Fruit fly (Drosophila melanogaster) whole organism, embryonic: ENCODE measurements around the gene Pex3.

Experiments
- Adf1 ChIP-seq: fragments of 200-800 bp; sonication (Bioruptor generic); IDR thresholded peaks from 2 replicates; pipeline ENCODE4 v1.3.6; 2022; ENCODE audit warnings: missing biosample characterization, missing genetic modification characterization
- BEAF-32 ChIP-seq: fragments of 200-800 bp; sonication (Bioruptor generic); optimal IDR thresholded peaks from 3 replicates; lab custom pipeline; 2017; ENCODE audit warnings: missing biosample characterization, missing genetic modification characterization, mild to moderate bottlenecking, moderate library complexity, missing genetic modification reagents
- CG10959 ChIP-seq: fragments of 200-800 bp; sonication (Bioruptor generic); IDR thresholded peaks from 2 replicates; pipeline ENCODE4 v1.3.6; 2022; ENCODE audit warnings: missing biosample characterization, missing genetic modification characterization
- CG10979 ChIP-seq: fragments of 200-800 bp; sonication (Bioruptor generic); optimal IDR thresholded peaks from 2 replicates; lab custom pipeline; 2018; ENCODE audit warnings: missing biosample characterization, mild to moderate bottlenecking, missing genetic modification characterization, moderate library complexity
- CG11504 ChIP-seq: fragments of 200-800 bp; sonication (Bioruptor generic); optimal IDR thresholded peaks from 3 replicates; lab custom pipeline; 2019; ENCODE audit warnings: missing biosample characterization, mild to moderate bottlenecking, missing genetic modification characterization, moderate library complexity
- CG15073 ChIP-seq: fragments of 200-800 bp; sonication (Bioruptor generic); optimal IDR thresholded peaks from 2 replicates; lab custom pipeline; 2016; ENCODE audit warnings: missing biosample characterization, missing genetic modification characterization
- CG1603 ChIP-seq: fragments of 200-800 bp; sonication (Bioruptor generic); optimal IDR thresholded peaks from 2 replicates; lab custom pipeline; 2019; ENCODE audit warnings: missing biosample characterization, mild to moderate bottlenecking, missing genetic modification characterization, moderate library complexity
- CG1647 ChIP-seq: fragments of 200-800 bp; sonication (Bioruptor generic); optimal IDR thresholded peaks from 3 replicates; lab custom pipeline; 2016; ENCODE audit warnings: missing biosample characterization, missing genetic modification characterization
- CG2875 ChIP-seq: fragments of 200-800 bp; sonication (Bioruptor generic); optimal IDR thresholded peaks from 2 replicates; lab custom pipeline; 2017; ENCODE audit warnings: missing biosample characterization, mild to moderate bottlenecking, missing genetic modification characterization, missing genetic modification reagents
- CG30403 ChIP-seq: fragments of 200-800 bp; sonication (Bioruptor generic); optimal IDR thresholded peaks from 3 replicates; lab custom pipeline; 2016; ENCODE audit warnings: missing biosample characterization, missing genetic modification characterization
- CG3163 ChIP-seq: fragments of 200-800 bp; sonication (Bioruptor generic); optimal IDR thresholded peaks from 3 replicates; lab custom pipeline; 2016; ENCODE audit warnings: missing biosample characterization, missing genetic modification characterization
- CG32767 ChIP-seq: fragments of 200-800 bp; sonication (Bioruptor generic); IDR thresholded peaks from 2 replicates; pipeline ENCODE4 v1.3.6; 2022; ENCODE audit warnings: missing biosample characterization, missing genetic modification characterization
- CG33557 ChIP-seq: fragments of 200-800 bp; sonication (Bioruptor generic); optimal IDR thresholded peaks from 2 replicates; lab custom pipeline; 2019; ENCODE audit warnings: missing biosample characterization, mild to moderate bottlenecking, missing genetic modification characterization, moderate library complexity
- CG34422 ChIP-seq: fragments of 200-800 bp; sonication (Bioruptor generic); IDR thresholded peaks from 3 replicates; pipeline ENCODE4 v1.3.6; 2022; ENCODE audit warnings: missing biosample characterization, missing genetic modification characterization
- CG3838 ChIP-seq: fragments of 200-800 bp; sonication (Bioruptor generic); optimal IDR thresholded peaks from 3 replicates; lab custom pipeline; 2016; ENCODE audit warnings: missing biosample characterization, missing genetic modification characterization
- CG4617 ChIP-seq: fragments of 200-800 bp; sonication (Bioruptor generic); optimal IDR thresholded peaks from 3 replicates; lab custom pipeline; 2016; ENCODE audit warnings: missing biosample characterization, missing genetic modification characterization, borderline replicate concordance
- CG6813 ChIP-seq: fragments of 200-800 bp; sonication (Bioruptor generic); optimal IDR thresholded peaks from 2 replicates; lab custom pipeline; 2017; ENCODE audit warnings: missing biosample characterization, missing genetic modification characterization, mild to moderate bottlenecking, moderate library complexity, missing genetic modification reagents
- CG9437 ChIP-seq: fragments of 200-800 bp; sonication (Bioruptor generic); optimal IDR thresholded peaks from 2 replicates; lab custom pipeline; 2018; ENCODE audit warnings: missing biosample characterization, mild to moderate bottlenecking, missing genetic modification characterization
- CG9727 ChIP-seq: fragments of 200-800 bp; sonication (Bioruptor generic); optimal IDR thresholded peaks from 3 replicates; lab custom pipeline; 2017; ENCODE audit warnings: missing biosample characterization, mild to moderate bottlenecking, missing genetic modification characterization
- CoRest ChIP-seq: fragments of 200-800 bp; sonication (Bioruptor generic); optimal IDR thresholded peaks from 3 replicates; lab custom pipeline; 2018; ENCODE audit warnings: missing biosample characterization, mild to moderate bottlenecking, missing genetic modification characterization, moderate library complexity
- Dek ChIP-seq: fragments of 200-800 bp; sonication (Bioruptor generic); optimal IDR thresholded peaks from 3 replicates; lab custom pipeline; 2019; ENCODE audit warnings: missing biosample characterization, mild to moderate bottlenecking, missing genetic modification characterization, moderate library complexity
- E2f1 ChIP-seq: fragments of 200-800 bp; sonication (Bioruptor generic); IDR thresholded peaks from 2 replicates; pipeline ENCODE4 v1.3.6; 2022; ENCODE audit warnings: missing biosample characterization, missing genetic modification characterization
- Fer3 ChIP-seq: fragments of 200-800 bp; sonication (Bioruptor generic); optimal IDR thresholded peaks from 2 replicates; lab custom pipeline; 2018; ENCODE audit warnings: missing biosample characterization, mild to moderate bottlenecking, missing genetic modification characterization, moderate library complexity
- H2.0 ChIP-seq: fragments of 200-800 bp; sonication (Bioruptor generic); IDR thresholded peaks from 2 replicates; pipeline ENCODE4 v1.3.6; 2022; ENCODE audit warnings: missing biosample characterization, missing genetic modification characterization
- HmgZ ChIP-seq: fragments of 200-800 bp; sonication (Bioruptor generic); optimal IDR thresholded peaks from 2 replicates; lab custom pipeline; 2018; ENCODE audit warnings: missing biosample characterization, mild to moderate bottlenecking, missing genetic modification characterization
- Hmr ChIP-seq: fragments of 200-800 bp; sonication (Bioruptor generic); optimal IDR thresholded peaks from 3 replicates; lab custom pipeline; 2017; ENCODE audit warnings: mild to moderate bottlenecking, missing biosample characterization, missing genetic modification reagents, missing genetic modification characterization
- Mrtf ChIP-seq: fragments of 200-800 bp; sonication (Bioruptor generic); IDR thresholded peaks from 3 replicates; pipeline ENCODE4 v1.3.6; 2022; ENCODE audit warnings: missing biosample characterization, missing genetic modification characterization
- Sox100B ChIP-seq: fragments of 200-800 bp; sonication (Bioruptor generic); optimal IDR thresholded peaks from 3 replicates; lab custom pipeline; 2018; ENCODE audit warnings: missing biosample characterization, mild to moderate bottlenecking, missing genetic modification characterization
- amos ChIP-seq: fragments of 200-800 bp; sonication (Bioruptor generic); IDR thresholded peaks from 2 replicates; pipeline ENCODE4 v1.3.6; 2022; ENCODE audit warnings: missing biosample characterization, missing genetic modification characterization; ENCODE audit not compliant: partially characterized antibody
- ash1 ChIP-seq: fragments of 200-800 bp; sonication (Bioruptor generic); optimal IDR thresholded peaks from 2 replicates; lab custom pipeline; 2018; ENCODE audit warnings: missing biosample characterization, mild to moderate bottlenecking, missing genetic modification characterization
- chn ChIP-seq: fragments of 200-800 bp; sonication (Bioruptor generic); optimal IDR thresholded peaks from 2 replicates; lab custom pipeline; 2016; ENCODE audit warnings: missing biosample characterization, missing genetic modification characterization
- dan ChIP-seq: fragments of 200-800 bp; sonication (Bioruptor generic); IDR thresholded peaks from 2 replicates; pipeline ENCODE4 v1.3.6; 2022; ENCODE audit warnings: missing biosample characterization, missing genetic modification characterization
- exex ChIP-seq: fragments of 200-800 bp; sonication (Bioruptor generic); optimal IDR thresholded peaks from 4 replicates; lab custom pipeline; 2018; ENCODE audit warnings: missing biosample characterization, mild to moderate bottlenecking, missing genetic modification characterization, moderate library complexity
- gcm ChIP-seq: fragments of 200-800 bp; sonication (Bioruptor generic); optimal IDR thresholded peaks from 2 replicates; lab custom pipeline; 2019; ENCODE audit warnings: missing biosample characterization, mild to moderate bottlenecking, missing genetic modification characterization, moderate library complexity
- gcm2 ChIP-seq: fragments of 200-800 bp; sonication (Bioruptor generic); optimal IDR thresholded peaks from 2 replicates; lab custom pipeline; 2016; ENCODE audit warnings: missing biosample characterization, missing genetic modification characterization
- gem ChIP-seq: fragments of 200-800 bp; sonication (Bioruptor generic); optimal IDR thresholded peaks from 2 replicates; lab custom pipeline; 2019; ENCODE audit warnings: missing biosample characterization, mild to moderate bottlenecking, missing genetic modification characterization, moderate library complexity
- oc ChIP-seq: fragments of 200-800 bp; sonication (Bioruptor generic); optimal IDR thresholded peaks from 2 replicates; lab custom pipeline; 2018; ENCODE audit warnings: missing biosample characterization, mild to moderate bottlenecking, missing genetic modification characterization, moderate library complexity
- phol ChIP-seq: fragments of 200-800 bp; sonication (Bioruptor generic); optimal IDR thresholded peaks from 3 replicates; lab custom pipeline; 2018; ENCODE audit warnings: missing biosample characterization, mild to moderate bottlenecking, missing genetic modification characterization, moderate library complexity
- sens ChIP-seq: fragments of 200-800 bp; sonication (Bioruptor generic); peaks from one replicate; lab custom pipeline; 2016; ENCODE audit warnings: missing biosample characterization, missing genetic modification characterization
- sisA ChIP-seq: fragments of 200-800 bp; sonication (Bioruptor generic); IDR thresholded peaks from 2 replicates; pipeline ENCODE4 v1.3.6; 2022; ENCODE audit warnings: missing biosample characterization, missing genetic modification characterization
- so ChIP-seq: fragments of 200-800 bp; sonication (Bioruptor generic); IDR thresholded peaks from 3 replicates; pipeline ENCODE4 v1.3.6; 2022; ENCODE audit warnings: missing biosample characterization, missing genetic modification characterization
- sug ChIP-seq: fragments of 200-800 bp; optimal IDR thresholded peaks from 2 replicates; lab custom pipeline; 2019; ENCODE audit warnings: missing biosample characterization, mild to moderate bottlenecking, missing genetic modification characterization, moderate library complexity
- tio ChIP-seq: fragments of 200-800 bp; sonication (Bioruptor generic); optimal IDR thresholded peaks from 2 replicates; lab custom pipeline; 2017; ENCODE audit warnings: missing biosample characterization, missing genetic modification characterization, inconsistent platforms
- tll ChIP-seq, 2 experiments: fragments of 200-800 bp in 1 of 2; fragments of >200 bp in 1 of 2; sonication (Bioruptor generic) in 1 of 2; optimal IDR thresholded peaks; 2 replicates each; lab custom pipeline; 2017 to 2019; ENCODE audit warnings: missing biosample characterization in 2 of 2, missing genetic modification characterization in 2 of 2, mild to moderate bottlenecking in 1 of 2, moderate library complexity in 1 of 2
- twi ChIP-seq: fragments of 200-800 bp; optimal IDR thresholded peaks from 2 replicates; lab custom pipeline; 2019; ENCODE audit warnings: missing biosample characterization, mild to moderate bottlenecking, missing genetic modification characterization, moderate library complexity
- wdn ChIP-seq: fragments of 200-800 bp; sonication (Bioruptor generic); IDR thresholded peaks from 2 replicates; pipeline ENCODE4 v1.3.6; 2022; ENCODE audit warnings: missing biosample characterization, missing genetic modification characterization
- z ChIP-seq: fragments of 200-800 bp; sonication (Bioruptor generic); IDR thresholded peaks from 3 replicates; pipeline ENCODE4 v1.3.6; 2022; ENCODE audit warnings: missing biosample characterization, missing genetic modification characterization
- zf30C ChIP-seq: fragments of 200-800 bp; sonication (Bioruptor generic); optimal IDR thresholded peaks from 3 replicates; lab custom pipeline; 2018; ENCODE audit warnings: missing biosample characterization, mild to moderate bottlenecking, missing genetic modification characterization
- zfh2 ChIP-seq: fragments of 200-800 bp; sonication (Bioruptor generic); optimal IDR thresholded peaks from 2 replicates; lab custom pipeline; 2016; ENCODE audit warnings: missing biosample characterization, missing genetic modification characterization

Gene Pex3

DNA sequence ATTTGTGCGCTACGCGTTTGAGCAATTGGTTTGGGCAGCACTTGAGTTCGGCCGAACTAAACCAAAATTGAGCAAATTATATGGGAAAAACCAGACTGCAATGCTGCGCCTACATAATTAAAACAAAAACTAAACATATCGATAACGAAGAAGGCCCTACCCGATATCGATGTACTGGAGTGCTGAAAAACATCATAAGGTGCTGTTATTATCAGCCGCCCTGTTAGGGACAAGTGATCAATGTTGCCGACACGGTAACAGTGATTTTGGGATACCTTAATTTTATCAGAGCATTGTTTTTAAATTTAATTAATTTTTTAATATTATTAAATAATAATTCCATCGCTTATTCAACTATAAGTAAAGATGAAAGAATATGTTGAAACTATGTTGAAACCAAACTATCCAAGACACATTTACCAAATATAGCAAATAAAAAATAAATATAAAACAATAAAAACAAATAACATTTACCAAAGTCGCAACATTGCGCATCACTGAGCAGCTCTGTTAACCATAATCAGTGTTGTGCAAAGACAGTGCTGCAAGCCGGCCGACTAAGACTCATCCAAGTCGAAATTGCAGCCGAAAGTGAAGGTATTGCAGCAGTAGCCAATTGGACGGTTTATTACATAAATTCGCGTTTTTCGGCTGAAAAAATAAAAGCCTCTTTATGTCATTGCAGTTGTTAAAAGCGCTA is 49.4 kb upstream of the Pex3 start, which contains the start of the genes sstn, Plp and GlyRS (continued):
- TF ChIP-seq Fer3 (tag; lab: Kevin White, UChicago) (peak; percentile 16), CG34422 (peak; percentile 41; the same call in 1 of the 3 replicates), tll (GFP tag; optimal IDR thresholded peaks at IDR 0.05; lab: Kevin White, UChicago) (peak in 1 of 2 experiments; percentile 13), Mrtf (no peak), Dek (tag; lab: Kevin White, UChicago) (peak; percentile 24), amos (GFP tag; lab: Robert Waterston, UW) (peak; percentile 61), sisA (GFP tag; lab: Robert Waterston, UW) (no peak), sens (peak; percentile 60), Sox100B (GFP tag; lab: Kevin White, UChicago) (peak; percentile 68), chn (GFP tag; lab: Kevin White, UChicago) (no peak), Adf1 (GFP tag; lab: Robert Waterston, UW) (peak; percentile 13; the same call in 1 of the 2 replicates), twi (tag; lab: Kevin White, UChicago) (peak; percentile 26), oc (peak; percentile 26), CG33557 (peak; percentile 58), CG1603 (tag; lab: Kevin White, UChicago) (no peak), CG10979 (tag; lab: Kevin White, UChicago) (peak; percentile 22), CG30403 (GFP tag; lab: Kevin White, UChicago) (peak; percentile 47), CG10959 (no peak), Hmr (GFP tag; lab: Kevin White, UChicago) (peak; percentile 41), so (no peak), CoRest (tag; lab: Kevin White, UChicago) (peak; percentile 67), CG9437 (no peak), CG3163 (GFP tag; lab: Kevin White, UChicago) (no peak), HmgZ (peak; percentile 7), BEAF-32 (GFP tag; lab: Kevin White, UChicago) (peak; percentile 70), E2f1 (GFP tag; lab: Robert Waterston, UW) (no peak), H2.0 (no peak), sug (tag; lab: Kevin White, UChicago) (peak; percentile 57), zfh2 (peak; percentile 14), gcm (GFP tag; lab: Kevin White, UChicago) (peak; percentile 22), CG3838 (GFP tag; lab: Kevin White, UChicago) (no peak), wdn (no peak), CG15073 (GFP tag; lab: Kevin White, UChicago) (no peak), tio (peak; percentile 2), CG9727 (GFP tag; lab: Kevin White, UChicago) (peak; percentile 17), CG2875 (GFP tag; lab: Kevin White, UChicago) (no peak), CG6813 (GFP tag; lab: Kevin White, UChicago) (no peak), CG32767 (GFP tag; lab: Robert Waterston, UW) (no peak), dan (no peak), phol (tag; lab: Kevin White, UChicago) (peak; percentile 61), gem (tag; lab: Kevin White, UChicago) (peak; percentile 59), CG4617 (peak; percentile 35), zf30C (GFP tag; lab: Kevin White, UChicago) (no peak), CG11504 (peak; percentile 75), exex (tag; lab: Kevin White, UChicago) (peak; percentile 21), z (GFP tag; lab: Robert Waterston, UW) (no peak), gcm2 (GFP tag; lab: Kevin White, UChicago) (no peak), CG1647 (no peak), ash1 (GFP tag; lab: Kevin White, UChicago) (no peak)
